Fruit fly (Drosophila melanogaster) whole organism, pupa: ENCODE data around the gene RpL18.

Experiments used
- CG10348 ChIP-seq: fragments of 200-800 bp; sonication (Bioruptor generic); IDR thresholded peaks from 2 replicates; pipeline ENCODE4 v1.3.6; 2022; ENCODE audit warnings: missing biosample characterization, missing genetic modification characterization
- CG12605 ChIP-seq: fragments of 200-800 bp; sonication (Bioruptor generic); IDR thresholded peaks from 2 replicates; pipeline ENCODE4 v1.3.6; 2022; ENCODE audit warnings: missing biosample characterization, missing genetic modification characterization
- CG13204 ChIP-seq: fragments of 200-800 bp; sonication (Bioruptor generic); optimal IDR thresholded peaks from 2 replicates; lab custom pipeline; 2018; ENCODE audit warnings: missing biosample characterization, mild to moderate bottlenecking, missing genetic modification characterization, moderate library complexity
- CG14655 ChIP-seq: fragments of 200-800 bp; sonication (Bioruptor generic); optimal IDR thresholded peaks from 3 replicates; lab custom pipeline; 2017; ENCODE audit warnings: mild to moderate bottlenecking, missing biosample characterization, missing genetic modification reagents, missing genetic modification characterization
- CG15710 ChIP-seq: fragments of 200-800 bp; sonication (Bioruptor generic); optimal IDR thresholded peaks from 2 replicates; lab custom pipeline; 2018; ENCODE audit warnings: missing biosample characterization, mild to moderate bottlenecking, missing genetic modification characterization, moderate library complexity
- CG17806 ChIP-seq: fragments of 200-800 bp; sonication (Bioruptor generic); optimal IDR thresholded peaks from 2 replicates; lab custom pipeline; 2018; ENCODE audit warnings: missing biosample characterization, mild to moderate bottlenecking, missing genetic modification characterization, moderate library complexity
- CG32121 ChIP-seq: fragments of 200-800 bp; sonication (Bioruptor generic); IDR thresholded peaks from 2 replicates; pipeline ENCODE4 v1.3.6; 2022; ENCODE audit warnings: missing biosample characterization, missing genetic modification characterization
- CG34367 ChIP-seq: fragments of 200-800 bp; sonication (Bioruptor generic); optimal IDR thresholded peaks from 2 replicates; lab custom pipeline; 2018; ENCODE audit warnings: missing biosample characterization, mild to moderate bottlenecking, missing genetic modification characterization
- CG4496 ChIP-seq: fragments of 200-800 bp; sonication (Bioruptor generic); IDR thresholded peaks from 3 replicates; pipeline ENCODE4 v1.3.6; 2022; ENCODE audit warnings: missing biosample characterization, missing genetic modification characterization
- CG8159 ChIP-seq: fragments of 200-800 bp; sonication (Bioruptor generic); optimal IDR thresholded peaks from 3 replicates; lab custom pipeline; 2018; ENCODE audit warnings: missing biosample characterization, mild to moderate bottlenecking, missing genetic modification characterization, moderate library complexity
- CG8301 ChIP-seq: fragments of 200-800 bp; sonication (Bioruptor generic); optimal IDR thresholded peaks from 2 replicates; lab custom pipeline; 2018; ENCODE audit warnings: missing biosample characterization, mild to moderate bottlenecking, missing genetic modification characterization
- CG9948 ChIP-seq: fragments of 200-800 bp; sonication (Bioruptor generic); optimal IDR thresholded peaks from 2 replicates; lab custom pipeline; 2018; ENCODE audit warnings: missing biosample characterization, mild to moderate bottlenecking, missing genetic modification characterization, moderate library complexity
- D1 ChIP-seq: fragments of 200-800 bp; sonication (Bioruptor generic); optimal IDR thresholded peaks from 2 replicates; lab custom pipeline; 2018; ENCODE audit warnings: missing biosample characterization, mild to moderate bottlenecking, missing genetic modification characterization, moderate library complexity
- EcR ChIP-seq: fragments of 200-800 bp; sonication (Bioruptor generic); optimal IDR thresholded peaks from 3 replicates; lab custom pipeline; 2019; ENCODE audit warnings: missing biosample characterization, missing genetic modification characterization, mild to moderate bottlenecking, moderate library complexity, missing genetic modification reagents
- Ets98B ChIP-seq: fragments of 200-800 bp; sonication (Bioruptor generic); IDR thresholded peaks from 2 replicates; pipeline ENCODE4 v1.3.6; 2022; ENCODE audit warnings: missing biosample characterization, missing genetic modification characterization
- Pif1A ChIP-seq: fragments of 200-800 bp; sonication (Bioruptor generic); optimal IDR thresholded peaks from 3 replicates; lab custom pipeline; 2016; ENCODE audit warnings: missing biosample characterization, missing genetic modification characterization
- Pif1B ChIP-seq: fragments of 200-800 bp; sonication (Bioruptor generic); optimal IDR thresholded peaks from 3 replicates; lab custom pipeline; 2016; ENCODE audit warnings: missing biosample characterization, missing genetic modification characterization
- Snoo ChIP-seq: fragments of 200-800 bp; sonication (Bioruptor generic); optimal IDR thresholded peaks from 3 replicates; lab custom pipeline; 2017; ENCODE audit warnings: missing biosample characterization, mild to moderate bottlenecking, missing genetic modification characterization, inconsistent platforms
- fd96Ca ChIP-seq: fragments of 200-800 bp; sonication (Bioruptor generic); IDR thresholded peaks from 3 replicates; pipeline ENCODE4 v1.3.6; 2022; ENCODE audit warnings: missing biosample characterization, missing genetic modification characterization
- gl ChIP-seq: fragments of 200-800 bp; sonication (Bioruptor generic); optimal IDR thresholded peaks from 2 replicates; lab custom pipeline; 2018; ENCODE audit warnings: missing biosample characterization, mild to moderate bottlenecking, missing genetic modification characterization
- rn ChIP-seq: fragments of 200-800 bp; sonication (Bioruptor generic); IDR thresholded peaks from 2 replicates; pipeline ENCODE4 v1.3.6; 2022; ENCODE audit warnings: missing biosample characterization, missing genetic modification characterization

The RpL18 gene

dm6 chr3L:7191218-7191617, 49.9 kb downstream of the RpL18 start:
- no peak for TF ChIP-seq D1
- no peak for TF ChIP-seq Ets98B (GFP tag; lab: Robert Waterston, UW)
- 0 out of 3 replicates have a peak, but pooled peaks have one; percentile 48 for TF ChIP-seq CG4496 (GFP tag; lab: Robert Waterston, UW)
- TF ChIP-seq fd96Ca (GFP tag; lab: Robert Waterston, UW): peak; percentile 52; the same call in 1 of the 3 replicates
- no peak for TF ChIP-seq CG9948 (tag; lab: Kevin White, UChicago)
- peak; percentile 54; the same call in 1 of the 2 replicates for TF ChIP-seq CG32121 (GFP tag; lab: Robert Waterston, UW)
- no peak for TF ChIP-seq CG34367 (tag; lab: Kevin White, UChicago)
- no peak for TF ChIP-seq CG13204 (GFP tag; lab: Kevin White, UChicago)
- peak; percentile 24 for TF ChIP-seq CG8301
- TF ChIP-seq EcR (GFP tag; lab: Kevin White, UChicago): no peak
- peak; percentile 32 for TF ChIP-seq CG8159 (tag; lab: Kevin White, UChicago)
- no peak for TF ChIP-seq CG15710 (tag; lab: Kevin White, UChicago)
- no peak for TF ChIP-seq gl (tag; lab: Kevin White, UChicago)
- no peak for TF ChIP-seq Pif1A
- no peak for TF ChIP-seq CG12605
- no peak for TF ChIP-seq Snoo (tag; lab: Kevin White, UChicago)
- TF ChIP-seq rn (GFP tag; lab: Robert Waterston, UW): no peak
- no peak for TF ChIP-seq Pif1B (GFP tag; lab: Kevin White, UChicago)
- no peak for TF ChIP-seq CG17806 (tag; lab: Kevin White, UChicago)
- TF ChIP-seq CG14655 (GFP tag; lab: Kevin White, UChicago): peak; percentile 45
- no peak for TF ChIP-seq CG10348 (GFP tag; lab: Robert Waterston, UW)

DNA sequence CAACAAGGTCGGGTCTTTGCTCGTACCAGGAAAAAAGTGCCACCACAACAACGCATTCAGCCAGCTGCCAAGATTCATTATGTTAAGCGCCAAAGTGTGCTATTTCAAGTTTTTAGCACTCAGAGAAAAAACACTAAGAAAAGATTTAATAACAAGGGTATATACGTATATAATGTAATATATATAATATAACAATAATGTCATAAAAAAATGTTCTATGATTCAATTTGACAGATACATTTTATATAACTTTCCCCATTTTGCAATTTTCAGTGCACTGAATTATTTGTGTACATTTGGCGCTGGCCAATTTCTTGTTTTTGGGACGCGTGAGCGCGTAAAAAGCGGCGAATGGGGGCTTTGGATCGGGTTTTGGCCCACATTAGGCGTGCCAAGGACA, 50.7 kb downstream of the RpL18 start:
- TF ChIP-seq gl (tag; lab: Kevin White, UChicago) (no peak), CG32121 (GFP tag; lab: Robert Waterston, UW) (peak; percentile 61; the same call in 1 of the 2 replicates)
